Fruit fly (Drosophila melanogaster) whole organism, embryonic: ENCODE measurements around the gene Dlip1.

Source experiments
- Abd-B ChIP-seq: fragments of 200-800 bp; sonication (Bioruptor generic); optimal IDR thresholded peaks from 2 replicates; lab custom pipeline; 2018; ENCODE audit warnings: missing biosample characterization, mild to moderate bottlenecking, missing genetic modification characterization, moderate library complexity
- BtbVII ChIP-seq: fragments of 200-800 bp; sonication (Bioruptor generic); optimal IDR thresholded peaks from 3 replicates; lab custom pipeline; 2017; ENCODE audit warnings: missing biosample characterization, mild to moderate bottlenecking, missing genetic modification characterization
- CG11723 ChIP-seq: fragments of 200-800 bp; sonication (Bioruptor generic); optimal IDR thresholded peaks from 2 replicates; lab custom pipeline; 2017; ENCODE audit warnings: missing biosample characterization, mild to moderate bottlenecking, missing genetic modification characterization
- CG12299 ChIP-seq: fragments of 200-800 bp; sonication (Bioruptor generic); optimal IDR thresholded peaks from 2 replicates; lab custom pipeline; 2018; ENCODE audit warnings: missing biosample characterization, mild to moderate bottlenecking, missing genetic modification characterization
- CG13123 ChIP-seq: fragments of 200-800 bp; sonication (Bioruptor generic); optimal IDR thresholded peaks from 2 replicates; lab custom pipeline; 2016; ENCODE audit warnings: missing biosample characterization, missing genetic modification characterization
- CG13287 ChIP-seq: fragments of 200-800 bp; sonication (Bioruptor generic); IDR thresholded peaks from 2 replicates; pipeline ENCODE4 v1.3.6; 2022; ENCODE audit warnings: missing biosample characterization, missing genetic modification characterization; ENCODE audit not compliant: partially characterized antibody
- CG15479 ChIP-seq: fragments of 200-800 bp; sonication (Bioruptor generic); optimal IDR thresholded peaks from 3 replicates; lab custom pipeline; 2019; ENCODE audit warnings: missing biosample characterization, mild to moderate bottlenecking, missing genetic modification characterization, moderate library complexity
- CG16813 ChIP-seq: fragments of 200-800 bp; sonication (Bioruptor generic); IDR thresholded peaks from 3 replicates; pipeline ENCODE4 v1.3.6; 2022; ENCODE audit warnings: missing biosample characterization, missing genetic modification characterization; ENCODE audit not compliant: partially characterized antibody
- CG17385 ChIP-seq: fragments of 200-800 bp; sonication (Bioruptor generic); optimal IDR thresholded peaks from 3 replicates; lab custom pipeline; 2018; ENCODE audit warnings: missing biosample characterization, mild to moderate bottlenecking, missing genetic modification characterization
- CG1792 ChIP-seq: fragments of 200-800 bp; sonication (Bioruptor generic); optimal IDR thresholded peaks from 2 replicates; lab custom pipeline; 2016; ENCODE audit warnings: missing biosample characterization, missing genetic modification characterization
- CG18599 ChIP-seq: fragments of 200-800 bp; sonication (Bioruptor generic); optimal IDR thresholded peaks from 3 replicates; lab custom pipeline; 2017; ENCODE audit warnings: missing biosample characterization, missing genetic modification characterization, mild to moderate bottlenecking, moderate library complexity, missing genetic modification reagents
- CG2712 ChIP-seq: fragments of 200-800 bp; optimal IDR thresholded peaks from 3 replicates; lab custom pipeline; 2019; ENCODE audit warnings: missing biosample characterization, mild to moderate bottlenecking, missing genetic modification characterization, moderate library complexity
- CG2875 ChIP-seq: fragments of 200-800 bp; sonication (Bioruptor generic); optimal IDR thresholded peaks from 2 replicates; lab custom pipeline; 2017; ENCODE audit warnings: missing biosample characterization, mild to moderate bottlenecking, missing genetic modification characterization, missing genetic modification reagents
- CG3163 ChIP-seq: fragments of 200-800 bp; sonication (Bioruptor generic); optimal IDR thresholded peaks from 3 replicates; lab custom pipeline; 2016; ENCODE audit warnings: missing biosample characterization, missing genetic modification characterization
- CG4707 ChIP-seq: fragments of 200-800 bp; sonication (Bioruptor generic); optimal IDR thresholded peaks from 2 replicates; lab custom pipeline; 2018; ENCODE audit warnings: missing biosample characterization, mild to moderate bottlenecking, missing genetic modification characterization, moderate library complexity
- CG8290 ChIP-seq, 3 experiments: fragments of 200-800 bp; sonication (Bioruptor generic); optimal IDR thresholded peaks; 2 replicates each; lab custom pipeline; 2016 to 2019; ENCODE audit warnings: missing biosample characterization in 3 of 3, missing genetic modification characterization in 3 of 3, mild to moderate bottlenecking in 2 of 3, moderate library complexity in 1 of 3
- CG9609 ChIP-seq: fragments of 200-800 bp; sonication (Bioruptor generic); optimal IDR thresholded peaks from 3 replicates; lab custom pipeline; 2016; ENCODE audit warnings: missing biosample characterization, missing genetic modification characterization
- CG9817 ChIP-seq: fragments of 200-800 bp; sonication (Bioruptor generic); optimal IDR thresholded peaks from 2 replicates; lab custom pipeline; 2018; ENCODE audit warnings: missing biosample characterization, mild to moderate bottlenecking, missing genetic modification characterization, moderate library complexity
- HLH3B ChIP-seq: fragments of 200-800 bp; sonication (Bioruptor generic); IDR thresholded peaks from 2 replicates; pipeline ENCODE4 v1.3.6; 2022; ENCODE audit warnings: missing biosample characterization, missing genetic modification characterization
- Hmr ChIP-seq: fragments of 200-800 bp; sonication (Bioruptor generic); optimal IDR thresholded peaks from 3 replicates; lab custom pipeline; 2017; ENCODE audit warnings: mild to moderate bottlenecking, missing biosample characterization, missing genetic modification reagents, missing genetic modification characterization
- Hr39 ChIP-seq: fragments of >200 bp; optimal IDR thresholded peaks from 2 replicates; lab custom pipeline; 2017
- Hr51 ChIP-seq, 2 experiments: fragments of 200-800 bp; sonication (Bioruptor generic); optimal IDR thresholded peaks; 2 replicates in 1 of 2; 3 replicates in 1 of 2; lab custom pipeline; 2016 to 2018; ENCODE audit warnings: missing biosample characterization in 2 of 2, missing genetic modification characterization in 2 of 2, mild to moderate bottlenecking in 1 of 2, moderate library complexity in 1 of 2
- Lhr ChIP-seq: fragments of 200-800 bp; sonication (Bioruptor generic); optimal IDR thresholded peaks from 3 replicates; lab custom pipeline; 2017; ENCODE audit warnings: mild to moderate bottlenecking, missing biosample characterization, missing genetic modification reagents, missing genetic modification characterization
- MBD-R2 ChIP-seq: fragments of 200-800 bp; sonication (Bioruptor generic); IDR thresholded peaks from 2 replicates; pipeline ENCODE4 v1.3.6; 2022; ENCODE audit warnings: missing biosample characterization, missing genetic modification characterization
- Mad ChIP-seq: fragments of 200-800 bp; sonication (Bioruptor generic); optimal IDR thresholded peaks from 2 replicates; lab custom pipeline; 2016; ENCODE audit warnings: missing biosample characterization, missing genetic modification characterization
- Neu2 ChIP-seq: fragments of 200-800 bp; sonication (Bioruptor generic); optimal IDR thresholded peaks from 3 replicates; lab custom pipeline; 2016; ENCODE audit warnings: missing biosample characterization, missing genetic modification characterization, borderline replicate concordance
- Nf-YA ChIP-seq: fragments of 200-800 bp; sonication (Bioruptor generic); IDR thresholded peaks from 2 replicates; pipeline ENCODE4 v1.3.6; 2022; ENCODE audit warnings: missing biosample characterization, missing genetic modification characterization
- PHDP ChIP-seq: fragments of 200-800 bp; sonication (Bioruptor generic); optimal IDR thresholded peaks from 3 replicates; lab custom pipeline; 2018; ENCODE audit warnings: missing biosample characterization, mild to moderate bottlenecking, missing genetic modification characterization, moderate library complexity
- Xrp1 ChIP-seq: fragments of 200-800 bp; sonication (Bioruptor generic); IDR thresholded peaks from 2 replicates; pipeline ENCODE4 v1.3.6; 2022; ENCODE audit warnings: missing biosample characterization, missing genetic modification characterization
- abd-A ChIP-seq: fragments of 200-800 bp; sonication (Bioruptor generic); optimal IDR thresholded peaks from 3 replicates; lab custom pipeline; 2019; ENCODE audit warnings: missing biosample characterization, mild to moderate bottlenecking, missing genetic modification characterization, moderate library complexity
- amos ChIP-seq: fragments of 200-800 bp; sonication (Bioruptor generic); IDR thresholded peaks from 2 replicates; pipeline ENCODE4 v1.3.6; 2022; ENCODE audit warnings: missing biosample characterization, missing genetic modification characterization; ENCODE audit not compliant: partially characterized antibody
- az2 ChIP-seq: fragments of 200-800 bp; sonication (Bioruptor generic); optimal IDR thresholded peaks from 3 replicates; lab custom pipeline; 2016; ENCODE audit warnings: missing biosample characterization, missing genetic modification characterization
- cato ChIP-seq: fragments of 200-800 bp; sonication (Bioruptor generic); optimal IDR thresholded peaks from 2 replicates; lab custom pipeline; 2016; ENCODE audit warnings: missing biosample characterization, missing genetic modification characterization, borderline replicate concordance
- dpn ChIP-seq, 2 experiments: fragments of 200-800 bp; sonication (Bioruptor generic); optimal IDR thresholded peaks; 3 replicates each; lab custom pipeline; 2016; ENCODE audit warnings: missing biosample characterization in 2 of 2, missing genetic modification characterization in 2 of 2
- ewg ChIP-seq: fragments of 200-800 bp; sonication (Bioruptor generic); optimal IDR thresholded peaks from 3 replicates; lab custom pipeline; 2017; ENCODE audit warnings: mild to moderate bottlenecking, missing biosample characterization, missing genetic modification reagents, missing genetic modification characterization
- fd102C ChIP-seq: fragments of 200-800 bp; sonication (Bioruptor generic); optimal IDR thresholded peaks from 2 replicates; lab custom pipeline; 2018; ENCODE audit warnings: missing biosample characterization, mild to moderate bottlenecking, missing genetic modification characterization, moderate library complexity
- fd3F ChIP-seq: fragments of 200-800 bp; sonication (Bioruptor generic); optimal IDR thresholded peaks from 2 replicates; lab custom pipeline; 2018; ENCODE audit warnings: missing biosample characterization, mild to moderate bottlenecking, missing genetic modification characterization, moderate library complexity
- grau ChIP-seq: fragments of 200-800 bp; optimal IDR thresholded peaks from 3 replicates; lab custom pipeline; 2019; ENCODE audit warnings: missing biosample characterization, mild to moderate bottlenecking, missing genetic modification characterization, moderate library complexity
- hth ChIP-seq: fragments of >200 bp; optimal IDR thresholded peaks from 2 replicates; lab custom pipeline; 2017; ENCODE audit warnings: inconsistent platforms
- mirr ChIP-seq: fragments of 200-800 bp; sonication (Bioruptor generic); optimal IDR thresholded peaks from 3 replicates; lab custom pipeline; 2018; ENCODE audit warnings: missing biosample characterization, mild to moderate bottlenecking, missing genetic modification characterization
- pnt ChIP-seq: fragments of 200-800 bp; sonication (Bioruptor generic); optimal IDR thresholded peaks from 3 replicates; lab custom pipeline; 2016; ENCODE audit warnings: missing biosample characterization, missing genetic modification characterization
- psq ChIP-seq: fragments of 200-800 bp; sonication (Bioruptor generic); optimal IDR thresholded peaks from 2 replicates; lab custom pipeline; 2017; ENCODE audit warnings: missing biosample characterization, missing genetic modification characterization
- sens ChIP-seq: fragments of 200-800 bp; sonication (Bioruptor generic); peaks from one replicate; lab custom pipeline; 2016; ENCODE audit warnings: missing biosample characterization, missing genetic modification characterization
- seq ChIP-seq: fragments of 200-800 bp; sonication (Bioruptor generic); IDR thresholded peaks from 2 replicates; pipeline ENCODE4 v1.3.6; 2022; ENCODE audit warnings: missing biosample characterization, missing genetic modification characterization
- sr ChIP-seq: fragments of 200-800 bp; sonication (Bioruptor generic); IDR thresholded peaks from 3 replicates; pipeline ENCODE4 v1.3.6; 2022; ENCODE audit warnings: missing biosample characterization, missing genetic modification characterization
- vnd ChIP-seq: fragments of 200-800 bp; sonication (Bioruptor generic); IDR thresholded peaks from 3 replicates; pipeline ENCODE4 v1.3.6; 2022; ENCODE audit warnings: missing biosample characterization, missing genetic modification characterization; ENCODE audit not compliant: partially characterized antibody
- vvl ChIP-seq: fragments of 200-800 bp; sonication (Bioruptor generic); IDR thresholded peaks from 2 replicates; pipeline ENCODE4 v1.3.6; 2022; ENCODE audit warnings: missing biosample characterization, missing genetic modification characterization
- wdn ChIP-seq: fragments of 200-800 bp; sonication (Bioruptor generic); IDR thresholded peaks from 2 replicates; pipeline ENCODE4 v1.3.6; 2022; ENCODE audit warnings: missing biosample characterization, missing genetic modification characterization
- wor ChIP-seq: fragments of 200-800 bp; sonication (Bioruptor generic); IDR thresholded peaks from 2 replicates; pipeline ENCODE4 v1.3.6; 2022; ENCODE audit warnings: missing biosample characterization, missing genetic modification characterization
- z ChIP-seq: fragments of 200-800 bp; sonication (Bioruptor generic); IDR thresholded peaks from 3 replicates; pipeline ENCODE4 v1.3.6; 2022; ENCODE audit warnings: missing biosample characterization, missing genetic modification characterization

The Dlip1 gene

DNA sequence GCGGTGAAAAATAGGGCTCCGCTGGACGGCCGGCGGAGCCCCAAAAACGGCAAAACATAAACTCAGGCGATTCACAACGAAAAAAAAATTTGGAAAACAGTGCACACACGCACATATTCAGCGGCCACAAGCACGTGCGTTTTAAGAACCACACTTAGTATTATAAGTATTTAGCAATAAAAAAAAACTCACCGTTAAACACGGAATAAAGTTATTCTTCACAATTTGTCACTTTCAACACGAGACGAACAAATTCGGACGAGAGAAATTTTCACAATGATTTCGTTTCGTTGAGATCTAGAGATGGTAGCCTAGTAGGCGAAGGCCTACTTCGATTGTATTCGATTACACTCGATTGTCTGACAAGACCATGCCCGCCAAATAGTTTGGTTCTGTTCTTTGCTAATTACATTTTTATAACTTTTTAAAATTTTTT is 2.0 kb upstream of the Dlip1 start, which contains the start of gene His3.3B (continued):
- no peak for TF ChIP-seq Lhr (GFP tag; lab: Kevin White, UChicago)
- TF ChIP-seq seq (GFP tag; lab: Robert Waterston, UW) = peak; percentile 11; the same call in 1 of the 2 replicates
- TF ChIP-seq ewg (GFP tag; lab: Kevin White, UChicago) = no peak
- TF ChIP-seq mirr (GFP tag; lab: Kevin White, UChicago) = peak; percentile 21
- peak; percentile 7 for TF ChIP-seq BtbVII
- TF ChIP-seq fd3F (GFP tag; lab: Kevin White, UChicago) = no peak
- no peak for TF ChIP-seq hth (lab: Kevin White, UChicago)
- no peak for TF ChIP-seq sr (GFP tag; lab: Robert Waterston, UW)
- TF ChIP-seq Hr51 (GFP tag; optimal IDR thresholded peaks at IDR 0.05; lab: Kevin White, UChicago) = no peak
- TF ChIP-seq CG2712 (tag; lab: Kevin White, UChicago) = no peak
- no peak for TF ChIP-seq CG9609 (GFP tag; lab: Kevin White, UChicago)
- TF ChIP-seq Nf-YA = no peak
- TF ChIP-seq wor (GFP tag; lab: Robert Waterston, UW) = no peak
- TF ChIP-seq Hr39 (lab: Kevin White, UChicago) = no peak
- no peak for TF ChIP-seq Xrp1
- no peak for TF ChIP-seq Hmr (GFP tag; lab: Kevin White, UChicago)
- TF ChIP-seq psq = no peak
- TF ChIP-seq sens (GFP tag; lab: Kevin White, UChicago) = peak; percentile 14
- no peak for TF ChIP-seq abd-A (tag; lab: Kevin White, UChicago)
- TF ChIP-seq CG9817 (tag; lab: Kevin White, UChicago) = no peak
- no peak for TF ChIP-seq Neu2 (GFP tag; lab: Kevin White, UChicago)
- TF ChIP-seq vvl = peak; percentile 27; the same call in 1 of the 2 replicates
- no peak for TF ChIP-seq pnt (GFP tag; lab: Kevin White, UChicago)
- TF ChIP-seq wdn (GFP tag; lab: Robert Waterston, UW) = no peak
- TF ChIP-seq vnd (GFP tag; lab: Robert Waterston, UW) = no peak
- TF ChIP-seq grau (tag; lab: Kevin White, UChicago) = no peak
- TF ChIP-seq CG11723 (GFP tag; lab: Kevin White, UChicago) = no peak
- TF ChIP-seq az2 (GFP tag; lab: Kevin White, UChicago) = no peak
- no peak for TF ChIP-seq MBD-R2
- no peak for TF ChIP-seq dpn (GFP tag; optimal IDR thresholded peaks at IDR 0.05; lab: Kevin White, UChicago)
- TF ChIP-seq CG16813 (GFP tag; lab: Robert Waterston, UW) = peak; percentile 42; the same call in 1 of the 3 replicates
- TF ChIP-seq cato (GFP tag; lab: Kevin White, UChicago) = no peak
- no peak for TF ChIP-seq CG2875 (GFP tag; lab: Kevin White, UChicago)
- peak; percentile 61 for TF ChIP-seq CG13287
- TF ChIP-seq PHDP (tag; lab: Kevin White, UChicago) = no peak
- no peak for TF ChIP-seq fd102C (GFP tag; lab: Kevin White, UChicago)
- TF ChIP-seq CG8290 (GFP tag; optimal IDR thresholded peaks at IDR 0.05; lab: Kevin White, UChicago) = no peak
- TF ChIP-seq CG8290 (tag; optimal IDR thresholded peaks at IDR 0.05; lab: Kevin White, UChicago) = peak in 1 of 2 experiments; percentile 48
- peak; percentile 17 for TF ChIP-seq CG17385 (GFP tag; lab: Kevin White, UChicago)
- TF ChIP-seq Mad (GFP tag; lab: Kevin White, UChicago) = no peak
- no peak for TF ChIP-seq HLH3B
- peak; percentile 38 for TF ChIP-seq CG18599 (GFP tag; lab: Kevin White, UChicago)
- TF ChIP-seq CG12299 (tag; lab: Kevin White, UChicago) = peak; percentile 55
- no peak for TF ChIP-seq CG13123
- no peak for TF ChIP-seq Abd-B
- TF ChIP-seq amos (GFP tag; lab: Robert Waterston, UW) = peak; percentile 56; the same call in 1 of the 2 replicates
- peak; percentile 4 for TF ChIP-seq CG4707
- TF ChIP-seq CG15479 = no peak
- no peak for TF ChIP-seq CG1792 (GFP tag; lab: Kevin White, UChicago)
- TF ChIP-seq CG3163 (GFP tag; lab: Kevin White, UChicago) = no peak
- TF ChIP-seq z (GFP tag; lab: Robert Waterston, UW) = no peak
